Worm (Caenorhabditis elegans) whole organism, L1 larva: Measurements from ENCODE around the gene bath-36.

ENCODE experiments used
- C04F5.9 ChIP-seq: sonication (generic microtip); optimal IDR thresholded peaks from 2 replicates; lab custom pipeline; 2016; ENCODE audit warnings: missing genetic modification characterization, missing compliant biosample characterization
- C34B4.2 ChIP-seq: sonication (generic microtip); optimal IDR thresholded peaks from 2 replicates; lab custom pipeline; 2017; ENCODE audit warnings: mild to moderate bottlenecking, missing genetic modification characterization, missing compliant biosample characterization
- Y116A8C.19 ChIP-seq: sonication (generic microtip); optimal IDR thresholded peaks from 2 replicates; lab custom pipeline; 2016; ENCODE audit warnings: missing compliant biosample characterization, missing genetic modification characterization, borderline replicate concordance
- aly-2 ChIP-seq: fragments of 150-350 bp; optimal IDR thresholded peaks from 2 replicates; lab custom pipeline; 2014; ENCODE audit warnings: missing biosample characterization, missing genetic modification characterization
- ceh-63 ChIP-seq: fragments of 200-800 bp; sonication (Bioruptor generic); optimal IDR thresholded peaks from 2 replicates; lab custom pipeline; 2018; ENCODE audit warnings: mild to moderate bottlenecking, missing genetic modification characterization, missing compliant biosample characterization
- ceh-8 ChIP-seq: fragments of 200-800 bp; sonication (Bioruptor generic); optimal IDR thresholded peaks from 2 replicates; lab custom pipeline; 2018; ENCODE audit warnings: mild to moderate bottlenecking, missing genetic modification characterization, moderate library complexity, missing compliant biosample characterization
- ceh-82 ChIP-seq, 3 experiments: fragments of 150-350 bp in 1 of 3; sonication (generic microtip) in 2 of 3; optimal IDR thresholded peaks; 2 replicates each; lab custom pipeline; 2014 to 2017; ENCODE audit warnings: missing biosample characterization in 3 of 3, missing genetic modification characterization in 3 of 3
- ceh-88 ChIP-seq: fragments of 200-800 bp; sonication (Bioruptor generic); IDR thresholded peaks from 2 replicates; pipeline ENCODE4 v1.3.6; 2022; ENCODE audit warnings: missing genetic modification characterization, missing compliant biosample characterization
- ceh-90 ChIP-seq: sonication (generic microtip); optimal IDR thresholded peaks from 2 replicates; lab custom pipeline; 2016; ENCODE audit warnings: missing genetic modification characterization, missing compliant biosample characterization
- efl-1 ChIP-seq, 4 experiments: fragments of 150-350 bp; optimal IDR thresholded peaks in 3 of 4; peaks in 1 of 4; 1 replicate in 1 of 4; 2 replicates in 3 of 4; lab custom pipeline; 2014; ENCODE audit warnings: missing biosample characterization in 2 of 4, missing genetic modification characterization in 2 of 4, missing genetic modification reagents in 2 of 4
- egl-13 ChIP-seq: sonication (generic microtip); optimal IDR thresholded peaks from 2 replicates; lab custom pipeline; 2016; ENCODE audit warnings: missing genotype, missing genetic modification reagents, missing genetic modification characterization, missing compliant biosample characterization
- egl-27 ChIP-seq, 2 experiments: fragments of 150-350 bp in 1 of 2; sonication (generic microtip); optimal IDR thresholded peaks; 3 replicates each; lab custom pipeline; 2017 to 2018; ENCODE audit warnings: missing biosample characterization in 2 of 2, missing genetic modification characterization in 2 of 2, missing genetic modification reagents in 2 of 2
- elt-2 ChIP-seq: sonication (generic microtip); optimal IDR thresholded peaks from 2 replicates; lab custom pipeline; 2016; ENCODE audit warnings: missing genetic modification characterization, mild to moderate bottlenecking, inconsistent platforms, missing compliant biosample characterization, missing genetic modification reagents
- ets-5 ChIP-seq: fragments of 200-800 bp; sonication (Bioruptor generic); IDR thresholded peaks from 2 replicates; pipeline ENCODE4 v1.3.6; 2022; ENCODE audit warnings: missing genetic modification characterization, missing compliant biosample characterization
- fos-1 ChIP-seq: fragments of 150-350 bp; optimal IDR thresholded peaks from 2 replicates; lab custom pipeline; 2014; ENCODE audit warnings: missing biosample characterization, missing genetic modification characterization
- hlh-4 ChIP-seq: sonication (generic microtip); optimal IDR thresholded peaks from 2 replicates; lab custom pipeline; 2016; ENCODE audit warnings: mild to moderate bottlenecking, missing genetic modification characterization, missing compliant biosample characterization
- irx-1 ChIP-seq: sonication (generic microtip); optimal IDR thresholded peaks from 2 replicates; lab custom pipeline; 2016; ENCODE audit warnings: missing genetic modification characterization, missing compliant biosample characterization
- lin-13 ChIP-seq: fragments of 150-350 bp; optimal IDR thresholded peaks from 2 replicates; lab custom pipeline; 2014; ENCODE audit warnings: missing biosample characterization, missing genetic modification reagents, missing genetic modification characterization
- lin-15B ChIP-seq: fragments of 150-350 bp; sonication (generic microtip); optimal IDR thresholded peaks from 3 replicates; lab custom pipeline; 2014; ENCODE audit warnings: missing biosample characterization, missing genetic modification characterization
- lin-39 ChIP-seq: fragments of 150-350 bp; optimal IDR thresholded peaks from 2 replicates; lab custom pipeline; 2014; ENCODE audit warnings: missing biosample characterization, missing genetic modification reagents, missing genetic modification characterization
- lir-3 ChIP-seq: sonication (generic microtip); optimal IDR thresholded peaks from 2 replicates; lab custom pipeline; 2016; ENCODE audit warnings: mild to moderate bottlenecking, missing genetic modification characterization, moderate library complexity, missing compliant biosample characterization; ENCODE audit not compliant: poor library complexity
- lsy-2 ChIP-seq, 2 experiments: fragments of 150-350 bp; optimal IDR thresholded peaks; 2 replicates each; lab custom pipeline; 2014; ENCODE audit warnings: missing biosample characterization in 2 of 2, missing genetic modification characterization in 2 of 2
- nhr-12 ChIP-seq: sonication (generic microtip); optimal IDR thresholded peaks from 2 replicates; lab custom pipeline; 2017; ENCODE audit warnings: missing biosample characterization, missing genetic modification characterization
- nhr-19 ChIP-seq: fragments of 200-800 bp; sonication (Bioruptor generic); conservative IDR thresholded peaks from 2 replicates; pipeline ENCODE4 v1.3.6; 2022; ENCODE audit warnings: missing genetic modification characterization, missing compliant biosample characterization
- nhr-20 ChIP-seq: sonication (generic microtip); optimal IDR thresholded peaks from 2 replicates; lab custom pipeline; 2016; ENCODE audit warnings: mild to moderate bottlenecking, missing genetic modification characterization, missing compliant biosample characterization
- nhr-237 ChIP-seq: fragments of 150-350 bp; optimal IDR thresholded peaks from 2 replicates; lab custom pipeline; 2014; ENCODE audit warnings: missing biosample characterization, missing genetic modification characterization
- nhr-71 ChIP-seq: sonication (generic microtip); optimal IDR thresholded peaks from 2 replicates; lab custom pipeline; 2016; ENCODE audit warnings: mild to moderate bottlenecking, missing genetic modification characterization, moderate library complexity, missing compliant biosample characterization
- nhr-76 ChIP-seq: sonication (generic microtip); optimal IDR thresholded peaks from 2 replicates; lab custom pipeline; 2017; ENCODE audit warnings: missing biosample characterization, missing genetic modification characterization
- nhr-84 ChIP-seq: sonication (generic microtip); optimal IDR thresholded peaks from 2 replicates; lab custom pipeline; 2017; ENCODE audit warnings: missing biosample characterization, missing genetic modification characterization
- nhr-85 ChIP-seq: sonication (generic microtip); peaks from one replicate; lab custom pipeline; 2016; ENCODE audit warnings: missing genetic modification characterization, inconsistent platforms, missing compliant biosample characterization
- pqm-1 ChIP-seq: sonication (generic microtip); optimal IDR thresholded peaks from 3 replicates; lab custom pipeline; 2017; ENCODE audit warnings: missing biosample characterization, missing genetic modification characterization
- skn-1 ChIP-seq: fragments of 150-350 bp; optimal IDR thresholded peaks from 2 replicates; lab custom pipeline; 2014; ENCODE audit warnings: missing biosample characterization, missing genetic modification characterization
- snu-23 ChIP-seq: sonication (generic microtip); optimal IDR thresholded peaks from 2 replicates; lab custom pipeline; 2016; ENCODE audit warnings: missing genetic modification characterization, missing compliant biosample characterization
- sox-4 ChIP-seq: sonication (generic microtip); optimal IDR thresholded peaks from 2 replicates; lab custom pipeline; 2016; ENCODE audit warnings: missing genetic modification characterization, missing compliant biosample characterization
- sptf-1 ChIP-seq: fragments of 150-350 bp; optimal IDR thresholded peaks from 2 replicates; lab custom pipeline; 2014; ENCODE audit warnings: missing biosample characterization, missing genetic modification characterization
- tlp-1 ChIP-seq: fragments of 150-350 bp; optimal IDR thresholded peaks from 2 replicates; lab custom pipeline; 2014; ENCODE audit warnings: missing biosample characterization, missing genetic modification characterization
- unc-86 ChIP-seq: sonication (generic microtip); optimal IDR thresholded peaks from 2 replicates; lab custom pipeline; 2016; ENCODE audit warnings: missing genetic modification characterization, missing compliant biosample characterization
- unc-98 ChIP-seq: fragments of 200-800 bp; sonication (Bioruptor generic); IDR thresholded peaks from 2 replicates; pipeline ENCODE4 v1.3.6; 2022; ENCODE audit warnings: missing genetic modification characterization, missing compliant biosample characterization
- zag-1 ChIP-seq: fragments of 150-350 bp; optimal IDR thresholded peaks from 2 replicates; lab custom pipeline; 2014; ENCODE audit warnings: missing biosample characterization, missing genetic modification characterization

Gene bath-36

ce11 chrV:15225650-15226049 lies 38.0 kb downstream of the bath-36 start, which contains the start of gene srw-14:
TSS of gene srw-14 (plus strand) at chrV:15225950.
- TF ChIP-seq sox-4 (no peak), nhr-76 (tag; lab: Kevin White, UChicago) (no peak), unc-98 (GFP tag; lab: Robert Waterston, UW) (no peak), ets-5 (GFP tag; lab: Robert Waterston, UW) (no peak), nhr-71 (no peak), ceh-63 (GFP tag; lab: Kevin White, UChicago) (no peak), nhr-237 (no peak), fos-1 (no peak), nhr-12 (tag; lab: Kevin White, UChicago) (no peak), snu-23 (GFP tag; lab: Kevin White, UChicago) (no peak), unc-86 (no peak)
- TF ChIP-seq, all 84 proteins: peak for 0

- TF ChIP-seq elt-2 (tag; lab: Kevin White, UChicago), result peak; percentile 79
- TF ChIP-seq nhr-12 (tag; lab: Kevin White, UChicago), result no peak
- peak; percentile 45 for TF ChIP-seq tlp-1 (tag; lab: Kevin White, UChicago)
Observed at ce11 chrV:15226206-15226605, 38.5 kb downstream of the bath-36 start.

ce11 chrV:15230243-15230642 lies 42.6 kb downstream of the bath-36 start, which contains the start of gene srw-15:
TSS of gene srw-15 (plus strand) at chrV:15230543.
- TF ChIP-seq pqm-1, result no peak
- TF ChIP-seq efl-1 (optimal IDR thresholded peaks at IDR 0.05; lab: Kevin White, UChicago), result no peak
- peak in 1 of 2 experiments; percentile 60 for TF ChIP-seq efl-1 (GFP tag; optimal IDR thresholded peaks at IDR 0.05 in 1 of 2; lab: Kevin White, UChicago)

ce11 chrV:15232200-15232599 lies 44.5 kb downstream of the bath-36 start, which contains the start of gene srw-13:
TSS of gene srw-13 (plus strand) at chrV:15232500.
- TF ChIP-seq aly-2 (tag; lab: Kevin White, UChicago), result no peak
- no peak for TF ChIP-seq sox-4
- no peak for TF ChIP-seq sptf-1
- no peak for TF ChIP-seq skn-1 (tag; lab: Kevin White, UChicago)
- no peak for TF ChIP-seq lin-15B (tag; lab: Kevin White, UChicago)
- no peak for TF ChIP-seq lir-3 (tag; lab: Kevin White, UChicago)
- no peak for TF ChIP-seq nhr-84 (tag; lab: Kevin White, UChicago)
- no peak for TF ChIP-seq ceh-90 (tag; lab: Kevin White, UChicago)
- no peak for TF ChIP-seq zag-1
- TF ChIP-seq ceh-88 (GFP tag; lab: Robert Waterston, UW), result no peak
- no peak for TF ChIP-seq lsy-2 (tag; optimal IDR thresholded peaks at IDR 0.05; lab: Kevin White, UChicago)
- no peak for TF ChIP-seq lin-13 (GFP tag; lab: Kevin White, UChicago)
- no peak for TF ChIP-seq egl-13 (tag; lab: Kevin White, UChicago)
- TF ChIP-seq ceh-82 (tag; optimal IDR thresholded peaks at IDR 0.05; lab: Kevin White, UChicago), result no peak

- TF ChIP-seq Y116A8C.19 (no peak), irx-1 (no peak), sox-4 (no peak), ceh-8 (no peak), lin-39 (no peak), nhr-85 (tag; lab: Kevin White, UChicago) (no peak), ceh-88 (GFP tag; lab: Robert Waterston, UW) (no peak), ceh-90 (tag; lab: Kevin White, UChicago) (no peak), nhr-19 (no peak)
Observed at ce11 chrV:15235661-15236060, 48.0 kb downstream of the bath-36 start, which contains the start of gene nhr-164. TSS of gene nhr-164 (minus strand) at chrV:15235761.

- TF ChIP-seq hlh-4 (tag; lab: Kevin White, UChicago) (no peak), nhr-237 (no peak), egl-27 (tag; optimal IDR thresholded peaks at IDR 0.05; lab: Kevin White, UChicago) (no peak), nhr-12 (tag; lab: Kevin White, UChicago) (no peak), C34B4.2 (tag; lab: Kevin White, UChicago) (no peak), unc-98 (GFP tag; lab: Robert Waterston, UW) (no peak), nhr-20 (tag; lab: Kevin White, UChicago) (no peak), C04F5.9 (tag; lab: Kevin White, UChicago) (no peak)
Observed at ce11 chrV:15238552-15238951, 50.9 kb downstream of the bath-36 start, which contains the start of gene srw-12. TSS of gene srw-12 (minus strand) at chrV:15238652.
